ENCODE assay signal across 4 fruit fly cellular contexts in the genomic region with DNA sequence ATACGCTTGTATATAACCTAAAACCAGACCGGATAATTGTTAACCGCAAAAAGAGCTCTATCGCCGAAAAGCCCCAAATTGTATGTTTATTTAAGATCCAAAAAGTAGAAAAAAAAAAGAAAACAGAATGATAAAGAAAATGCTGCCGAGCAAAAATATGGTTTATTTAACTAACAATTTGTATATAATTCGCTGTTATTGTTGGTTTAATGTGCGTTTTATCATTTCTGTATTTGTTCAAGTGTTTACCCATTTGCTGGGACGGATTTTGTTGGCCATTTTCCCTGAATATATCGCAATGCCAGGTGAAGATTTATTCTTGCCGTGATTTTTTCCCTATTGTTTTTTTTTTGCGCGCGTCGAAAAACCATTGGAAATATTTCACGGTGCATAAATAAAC.
TF ChIP-seq lines count a peak whose summit lies in the region.

No protein-coding gene starts in this region.

- no peak for TF ChIP-seq CTCF in whole organism, embryonic (GFP tag; optimal IDR thresholded peaks at IDR 0.05; lab: Kevin White, UChicago)

TF ChIP-seq in whole organism, adult, 20 proteins besides CTCF, POLR2A, EP300 and RAD21:
- TF ChIP-seq kay (GFP tag; lab: Kevin White, UChicago; ENCODE audit: borderline replicate concordance) (peak; percentile 58), CG7101 (tag; optimal IDR thresholded peaks at IDR 0.05; lab: Kevin White, UChicago) (no peak)

TF ChIP-seq in whole organism, embryonic, 481 proteins besides CTCF, POLR2A, EP300 and RAD21:
- no peak for TF ChIP-seq Gug (GFP tag; IDR thresholded peaks at IDR 0.05; lab: Robert Waterston, UW)
- peak; percentile 24 for TF ChIP-seq CG18599 (GFP tag; optimal IDR thresholded peaks at IDR 0.05; lab: Kevin White, UChicago)
- peak; percentile 20 for TF ChIP-seq CG2120 (GFP tag; optimal IDR thresholded peaks at IDR 0.05; lab: Kevin White, UChicago)
- TF ChIP-seq Ravus (GFP tag; IDR thresholded peaks at IDR 0.05; lab: Robert Waterston, UW) = no peak
- peak; percentile 25 for TF ChIP-seq CG2678 (tag; optimal IDR thresholded peaks at IDR 0.05; lab: Kevin White, UChicago)
- no peak for TF ChIP-seq peb (GFP tag; IDR thresholded peaks at IDR 0.05; lab: Robert Waterston, UW)
- TF ChIP-seq onecut (GFP tag; IDR thresholded peaks at IDR 0.05; lab: Robert Waterston, UW) = no peak
- TF ChIP-seq BtbVII (GFP tag; optimal IDR thresholded peaks at IDR 0.05; lab: Kevin White, UChicago) = peak; percentile 54
- peak; percentile 25 for TF ChIP-seq Hmr (GFP tag; optimal IDR thresholded peaks at IDR 0.05; lab: Kevin White, UChicago)
- peak; percentile 4 for TF ChIP-seq CG10147 (GFP tag; optimal IDR thresholded peaks at IDR 0.05; lab: Kevin White, UChicago)
- peak; percentile 46 for TF ChIP-seq Meics (GFP tag; optimal IDR thresholded peaks at IDR 0.05; lab: Kevin White, UChicago)
- TF ChIP-seq caup (GFP tag; optimal IDR thresholded peaks at IDR 0.05; lab: Kevin White, UChicago; ENCODE audit: severe bottlenecking) = peak; percentile 68
- TF ChIP-seq Fer1 (GFP tag; optimal IDR thresholded peaks at IDR 0.05; lab: Kevin White, UChicago) = peak; percentile 39
- peak; percentile 21 for TF ChIP-seq PHDP (tag; optimal IDR thresholded peaks at IDR 0.05; lab: Kevin White, UChicago)
- peak; percentile 1 for TF ChIP-seq CG15514 (GFP tag; optimal IDR thresholded peaks at IDR 0.05; lab: Kevin White, UChicago)
- peak; percentile 56 for TF ChIP-seq CG3281 (GFP tag; optimal IDR thresholded peaks at IDR 0.05; lab: Kevin White, UChicago)
- peak; percentile 42 for TF ChIP-seq lab (GFP tag; optimal IDR thresholded peaks at IDR 0.05; lab: Kevin White, UChicago)
TF ChIP-seq in whole organism, embryonic: peak in this region for 13.

TF ChIP-seq in whole organism, prepupa, 60 proteins besides CTCF, POLR2A, EP300 and RAD21:
- no peak for TF ChIP-seq CG10669 (GFP tag; optimal IDR thresholded peaks at IDR 0.05; lab: Kevin White, UChicago)
- TF ChIP-seq topi (GFP tag; optimal IDR thresholded peaks at IDR 0.05; lab: Kevin White, UChicago) = no peak
- TF ChIP-seq Sox102F (GFP tag; optimal IDR thresholded peaks at IDR 0.05; lab: Kevin White, UChicago) = peak; percentile 3
- TF ChIP-seq Met (GFP tag; optimal IDR thresholded peaks at IDR 0.05; lab: Kevin White, UChicago) = no peak
- TF ChIP-seq CG34406 (GFP tag; optimal IDR thresholded peaks at IDR 0.05; lab: Kevin White, UChicago) = no peak
- peak; percentile 70 for TF ChIP-seq fkh (GFP tag; optimal IDR thresholded peaks at IDR 0.05; lab: Kevin White, UChicago)
- no peak for TF ChIP-seq Sox15 (GFP tag; optimal IDR thresholded peaks at IDR 0.05; lab: Kevin White, UChicago)

TF ChIP-seq in whole organism, wandering third instar larva, 38 proteins besides CTCF, POLR2A, EP300 and RAD21:
- TF ChIP-seq OdsH (GFP tag; optimal IDR thresholded peaks at IDR 0.05; lab: Kevin White, UChicago) (peak; percentile 26), HLH106 (tag; optimal IDR thresholded peaks at IDR 0.05; lab: Kevin White, UChicago) (no peak), rgr (GFP tag; optimal IDR thresholded peaks at IDR 0.05; lab: Kevin White, UChicago) (peak; percentile 46), foxo (GFP tag; optimal IDR thresholded peaks at IDR 0.05; lab: Kevin White, UChicago) (peak in 1 of 2 experiments; percentile 0), h (GFP tag; optimal IDR thresholded peaks at IDR 0.05; lab: Kevin White, UChicago) (peak; percentile 25), tai (GFP tag; optimal IDR thresholded peaks at IDR 0.05; lab: Kevin White, UChicago) (no peak), Hr83 (GFP tag; optimal IDR thresholded peaks at IDR 0.05; lab: Kevin White, UChicago; ENCODE audit: poor library complexity, severe bottlenecking) (peak; percentile 67)
